Worm (Caenorhabditis elegans) whole organism, late embryonic: ENCODE data around the gene fbxa-3.
"Not testable (repeated sequence)": the region's sequence is repeated elsewhere in the genome, so short reads cannot be mapped to it uniquely, and the experiment has no call there.

Source experiments
- F13H6.1 ChIP-seq: sonication (generic microtip); optimal IDR thresholded peaks from 2 replicates; lab custom pipeline; 2016; ENCODE audit warnings: missing genetic modification characterization, missing compliant biosample characterization
- ama-1 ChIP-seq: fragments of 150-350 bp; optimal IDR thresholded peaks from 2 replicates; lab custom pipeline; 2014
- ceh-24 ChIP-seq: sonication (generic microtip); optimal IDR thresholded peaks from 2 replicates; lab custom pipeline; 2016; ENCODE audit warnings: mild to moderate bottlenecking, missing genetic modification characterization, missing compliant biosample characterization
- ceh-30 ChIP-seq: fragments of 150-350 bp; optimal IDR thresholded peaks from 2 replicates; lab custom pipeline; 2014; ENCODE audit warnings: missing biosample characterization, missing genetic modification characterization
- ceh-6 ChIP-seq: fragments of 200-800 bp; sonication (Bioruptor generic); optimal IDR thresholded peaks from 2 replicates; lab custom pipeline; 2018; ENCODE audit warnings: mild to moderate bottlenecking, missing genetic modification characterization, missing compliant biosample characterization
- dmd-4 ChIP-seq: sonication (generic microtip); optimal IDR thresholded peaks from 2 replicates; lab custom pipeline; 2016; ENCODE audit warnings: borderline replicate concordance, missing genetic modification characterization, missing compliant biosample characterization
- dve-1 ChIP-seq: sonication (generic microtip); optimal IDR thresholded peaks from 2 replicates; lab custom pipeline; 2017; ENCODE audit warnings: antibody characterized with exemption, mild to moderate bottlenecking, missing genetic modification characterization, missing compliant biosample characterization
- fkh-10 ChIP-seq: fragments of 150-350 bp; optimal IDR thresholded peaks from 2 replicates; lab custom pipeline; 2014; ENCODE audit warnings: missing biosample characterization, missing genetic modification reagents, missing genetic modification characterization
- hlh-30 ChIP-seq: sonication (generic microtip); optimal IDR thresholded peaks from 2 replicates; lab custom pipeline; 2017; ENCODE audit warnings: antibody characterized with exemption, missing genetic modification characterization, missing compliant biosample characterization; ENCODE audit not compliant: insufficient read depth
- pag-3 ChIP-seq: sonication (generic microtip); optimal IDR thresholded peaks from 2 replicates; lab custom pipeline; 2016; ENCODE audit warnings: missing compliant biosample characterization, missing genetic modification characterization, borderline replicate concordance
- sox-2 ChIP-seq: fragments of 200-800 bp; sonication (Bioruptor generic); IDR thresholded peaks from 2 replicates; pipeline ENCODE4 v1.3.6; 2022; ENCODE audit warnings: missing genetic modification reagents, missing genetic modification characterization, missing compliant biosample characterization
- unc-55 ChIP-seq: sonication (generic microtip); optimal IDR thresholded peaks from 2 replicates; lab custom pipeline; 2017; ENCODE audit warnings: missing biosample characterization, missing genetic modification reagents, missing genetic modification characterization
- ztf-16 ChIP-seq: sonication (generic microtip); optimal IDR thresholded peaks from 2 replicates; lab custom pipeline; 2017; ENCODE audit warnings: missing genetic modification characterization, missing compliant biosample characterization

- not testable (repeated sequence) for TF ChIP-seq dmd-4 (tag; lab: Kevin White, UChicago); unc-55 (GFP tag; lab: Kevin White, UChicago); ceh-24; hlh-30 (tag; lab: Kevin White, UChicago); pag-3 (tag; lab: Kevin White, UChicago); ama-1 (lab: Kevin White, UChicago); dve-1 (tag; lab: Kevin White, UChicago); fkh-10 (GFP tag; lab: Kevin White, UChicago); sox-2 (GFP tag; lab: Robert Waterston, UW); ceh-30 (tag; lab: Kevin White, UChicago); ceh-6; F13H6.1 (tag; lab: Kevin White, UChicago); ztf-16
Observed at ce11 chrII:1775234-1775633, 45.4 kb downstream of the fbxa-3 start, which contains the start of gene F36H5.14.
